Fruit fly (Drosophila melanogaster): ENCODE results near the gene Myo28B1.

Myo28B1 gene

dm6 chr2L:7632783-7633182 is 33.1 kb upstream of the Myo28B1 start:
- peak; percentile 53 for TF ChIP-seq svp (GFP tag)
- no peak for TF ChIP-seq lz (GFP tag; optimal IDR thresholded peaks at IDR 0.05)
- TF ChIP-seq OdsH (GFP tag; optimal IDR thresholded peaks at IDR 0.05), result no peak
- no peak for TF ChIP-seq CG6854 (GFP tag; optimal IDR thresholded peaks at IDR 0.05)
- no peak for TF ChIP-seq CG6163 (GFP tag; IDR thresholded peaks at IDR 0.05)
- no peak for TF ChIP-seq spab (GFP tag; optimal IDR thresholded peaks at IDR 0.05)
- TF ChIP-seq dac (GFP tag; optimal IDR thresholded peaks at IDR 0.05), result no peak
- TF ChIP-seq CG31627 (GFP tag; optimal IDR thresholded peaks at IDR 0.05), result no peak
- TF ChIP-seq Eip78C (GFP tag), result peak; percentile 14
- no peak for TF ChIP-seq esn (GFP tag; optimal IDR thresholded peaks at IDR 0.05)

- TF ChIP-seq CG32006 (GFP tag; optimal IDR thresholded peaks at IDR 0.05) (peak; percentile 39), CG6163 (GFP tag; IDR thresholded peaks at IDR 0.05) (0 out of 3 replicates have a peak, but pooled peaks have one; percentile 14), CG3919 (GFP tag; optimal IDR thresholded peaks at IDR 0.05) (peak; percentile 28), acj6 (GFP tag; optimal IDR thresholded peaks at IDR 0.05) (no peak), spab (GFP tag; optimal IDR thresholded peaks at IDR 0.05) (no peak), CG4318 (GFP tag; optimal IDR thresholded peaks at IDR 0.05) (peak; percentile 6), ss (GFP tag; optimal IDR thresholded peaks at IDR 0.05) (no peak), Hr4 (GFP tag; optimal IDR thresholded peaks at IDR 0.05) (peak; percentile 28), eg (GFP tag; IDR thresholded peaks at IDR 0.05) (0 out of 3 replicates have a peak, but pooled peaks have one; percentile 29), cyc (GFP tag; optimal IDR thresholded peaks at IDR 0.05) (no peak), pdm3 (GFP tag; optimal IDR thresholded peaks at IDR 0.05) (peak; percentile 18), Eip75B (GFP tag; optimal IDR thresholded peaks at IDR 0.05) (no peak), achi (GFP tag; optimal IDR thresholded peaks at IDR 0.05) (peak; percentile 13), CG8119 (GFP tag; IDR thresholded peaks at IDR 0.05) (0 out of 3 replicates have a peak, but pooled peaks have one; percentile 32), CG8319 (GFP tag; optimal IDR thresholded peaks at IDR 0.05) (no peak), fkh (GFP tag; optimal IDR thresholded peaks at IDR 0.05) (peak; percentile 32), CG8632 (GFP tag; optimal IDR thresholded peaks at IDR 0.05) (no peak), CG16779 (tag; optimal IDR thresholded peaks at IDR 0.05) (no peak), CG15336 (GFP tag; IDR thresholded peaks at IDR 0.05) (no peak), Eip93F (GFP tag; optimal IDR thresholded peaks at IDR 0.05) (no peak), topi (GFP tag; optimal IDR thresholded peaks at IDR 0.05) (no peak), CG11294 (GFP tag; IDR thresholded peaks at IDR 0.05) (no peak), Eip78C (GFP tag) (peak; percentile 52)
Measured at dm6 chr2L:7635156-7635555, 30.7 kb upstream of the Myo28B1 start.

- TF ChIP-seq lz (GFP tag; optimal IDR thresholded peaks at IDR 0.05), result peak; percentile 28
- TF ChIP-seq Sox15 (GFP tag; optimal IDR thresholded peaks at IDR 0.05), result peak; percentile 11
- no peak for TF ChIP-seq CG3919 (GFP tag; optimal IDR thresholded peaks at IDR 0.05)
- TF ChIP-seq CG3032 (tag; optimal IDR thresholded peaks at IDR 0.05), result no peak
- TF ChIP-seq esn (GFP tag; optimal IDR thresholded peaks at IDR 0.05), result no peak
- TF ChIP-seq cyc (GFP tag; optimal IDR thresholded peaks at IDR 0.05), result peak; percentile 8
- no peak for TF ChIP-seq Eip93F (GFP tag; optimal IDR thresholded peaks at IDR 0.05)
- TF ChIP-seq dsx (GFP tag; optimal IDR thresholded peaks at IDR 0.05; ENCODE audit: poor library complexity, severe bottlenecking), result no peak
- peak; percentile 73 for TF ChIP-seq OdsH (GFP tag; optimal IDR thresholded peaks at IDR 0.05)
- TF ChIP-seq CG8632 (GFP tag; optimal IDR thresholded peaks at IDR 0.05), result no peak
- no peak for TF ChIP-seq topi (GFP tag; optimal IDR thresholded peaks at IDR 0.05)
- TF ChIP-seq Ets96B (tag; optimal IDR thresholded peaks at IDR 0.05), result no peak
- TF ChIP-seq Hr4 (GFP tag; optimal IDR thresholded peaks at IDR 0.05), result peak; percentile 40
- TF ChIP-seq Eip78C (GFP tag), result no peak
- no peak for TF ChIP-seq ss (GFP tag; optimal IDR thresholded peaks at IDR 0.05)
- no peak for TF ChIP-seq CG6808 (GFP tag; optimal IDR thresholded peaks at IDR 0.05)
- no peak for TF ChIP-seq CG7368 (GFP tag; optimal IDR thresholded peaks at IDR 0.05)
- TF ChIP-seq Ets21C (GFP tag; optimal IDR thresholded peaks at IDR 0.05), result no peak
- TF ChIP-seq Lpt (GFP tag; optimal IDR thresholded peaks at IDR 0.05), result no peak
- TF ChIP-seq CG15336 (GFP tag; IDR thresholded peaks at IDR 0.05), result no peak
- TF ChIP-seq Blimp-1 (GFP tag; optimal IDR thresholded peaks at IDR 0.05), result no peak
- TF ChIP-seq CG9139 (GFP tag; optimal IDR thresholded peaks at IDR 0.05), result no peak
- no peak for TF ChIP-seq Sox14 (GFP tag; optimal IDR thresholded peaks at IDR 0.05)
- no peak for TF ChIP-seq CG8319 (GFP tag; optimal IDR thresholded peaks at IDR 0.05)
- no peak for TF ChIP-seq CG11294 (GFP tag; IDR thresholded peaks at IDR 0.05)
- no peak for TF ChIP-seq CG6276 (GFP tag; optimal IDR thresholded peaks at IDR 0.05)
- no peak for TF ChIP-seq Hr38 (GFP tag; optimal IDR thresholded peaks at IDR 0.05)
- TF ChIP-seq spab (GFP tag; optimal IDR thresholded peaks at IDR 0.05), result no peak
- TF ChIP-seq CG11762 (GFP tag; optimal IDR thresholded peaks at IDR 0.05; ENCODE audit: insufficient read depth), result no peak
- TF ChIP-seq fd85E (GFP tag; optimal IDR thresholded peaks at IDR 0.05), result no peak
- peak in 1 of 2 experiments; percentile 33 for TF ChIP-seq salr (GFP tag; optimal IDR thresholded peaks at IDR 0.05)
- TF ChIP-seq CG31627 (GFP tag; optimal IDR thresholded peaks at IDR 0.05), result peak; percentile 37
Measured at dm6 chr2L:7641606-7642190, 24.1 kb upstream of the Myo28B1 start.

Measured in whole organism, prepupa.